Fruit fly (Drosophila melanogaster) whole organism, embryonic: Measurements from ENCODE around the gene U2af50.

Experiments used
- Ada2b ChIP-seq: fragments of 200-800 bp; sonication (Bioruptor generic); IDR thresholded peaks from 2 replicates; pipeline ENCODE4 v1.3.6; 2022; ENCODE audit warnings: missing biosample characterization, missing genetic modification characterization
- Asciz ChIP-seq: fragments of 200-800 bp; sonication (Bioruptor generic); optimal IDR thresholded peaks from 2 replicates; lab custom pipeline; 2017; ENCODE audit warnings: missing biosample characterization, mild to moderate bottlenecking, missing genetic modification characterization, missing genetic modification reagents
- CG10147 ChIP-seq: fragments of 200-800 bp; sonication (Bioruptor generic); optimal IDR thresholded peaks from 2 replicates; lab custom pipeline; 2019; ENCODE audit warnings: missing biosample characterization, mild to moderate bottlenecking, missing genetic modification characterization, moderate library complexity
- CG12299 ChIP-seq: fragments of 200-800 bp; sonication (Bioruptor generic); optimal IDR thresholded peaks from 2 replicates; lab custom pipeline; 2018; ENCODE audit warnings: missing biosample characterization, mild to moderate bottlenecking, missing genetic modification characterization
- CG13624 ChIP-seq: fragments of 200-800 bp; sonication (Bioruptor generic); optimal IDR thresholded peaks from 2 replicates; lab custom pipeline; 2016; ENCODE audit warnings: missing biosample characterization, missing genetic modification characterization
- CG13775 ChIP-seq: fragments of 200-800 bp; sonication (Bioruptor generic); optimal IDR thresholded peaks from 3 replicates; lab custom pipeline; 2017; ENCODE audit warnings: missing biosample characterization, mild to moderate bottlenecking, missing genetic modification characterization
- CG17385 ChIP-seq: fragments of 200-800 bp; sonication (Bioruptor generic); optimal IDR thresholded peaks from 3 replicates; lab custom pipeline; 2018; ENCODE audit warnings: missing biosample characterization, mild to moderate bottlenecking, missing genetic modification characterization
- CG17568 ChIP-seq: fragments of 200-800 bp; sonication (Bioruptor generic); optimal IDR thresholded peaks from 2 replicates; lab custom pipeline; 2018; ENCODE audit warnings: missing biosample characterization, mild to moderate bottlenecking, missing genetic modification characterization, moderate library complexity
- CG17612 ChIP-seq: fragments of 200-800 bp; sonication (Bioruptor generic); IDR thresholded peaks from 2 replicates; pipeline ENCODE4 v1.3.6; 2022; ENCODE audit warnings: missing biosample characterization, missing genetic modification characterization
- CG17802 ChIP-seq: fragments of 200-800 bp; sonication (Bioruptor generic); optimal IDR thresholded peaks from 2 replicates; lab custom pipeline; 2018; ENCODE audit warnings: missing biosample characterization, mild to moderate bottlenecking, missing genetic modification characterization, moderate library complexity
- CG2116 ChIP-seq: fragments of 200-800 bp; sonication (Bioruptor generic); optimal IDR thresholded peaks from 3 replicates; lab custom pipeline; 2018; ENCODE audit warnings: missing biosample characterization, mild to moderate bottlenecking, missing genetic modification characterization
- CG4617 ChIP-seq: fragments of 200-800 bp; sonication (Bioruptor generic); optimal IDR thresholded peaks from 3 replicates; lab custom pipeline; 2016; ENCODE audit warnings: missing biosample characterization, missing genetic modification characterization, borderline replicate concordance
- CG7745 ChIP-seq: fragments of 200-800 bp; sonication (Bioruptor generic); optimal IDR thresholded peaks from 2 replicates; lab custom pipeline; 2018; ENCODE audit warnings: missing biosample characterization, mild to moderate bottlenecking, missing genetic modification characterization, moderate library complexity
- CG7839 ChIP-seq: fragments of 200-800 bp; sonication (Bioruptor generic); optimal IDR thresholded peaks from 3 replicates; lab custom pipeline; 2018; ENCODE audit warnings: missing biosample characterization, mild to moderate bottlenecking, missing genetic modification characterization, moderate library complexity
- CHES-1-like ChIP-seq: fragments of 200-800 bp; sonication (Bioruptor generic); optimal IDR thresholded peaks from 2 replicates; lab custom pipeline; 2016; ENCODE audit warnings: missing biosample characterization, missing genetic modification characterization
- Camta ChIP-seq: fragments of 200-800 bp; sonication (Bioruptor generic); optimal IDR thresholded peaks from 2 replicates; lab custom pipeline; 2016; ENCODE audit warnings: missing biosample characterization, missing genetic modification characterization
- D ChIP-seq, 2 experiments: fragments of 200-800 bp in 1 of 2; fragments of >200 bp in 1 of 2; sonication (Bioruptor generic) in 1 of 2; optimal IDR thresholded peaks; 2 replicates in 1 of 2; 3 replicates in 1 of 2; lab custom pipeline; 2017; ENCODE audit warnings: mild to moderate bottlenecking in 1 of 2, missing biosample characterization in 1 of 2, missing genetic modification characterization in 1 of 2, missing genetic modification reagents in 1 of 2
- Dfd ChIP-seq, 2 experiments: fragments of >200 bp; optimal IDR thresholded peaks; 2 replicates each; lab custom pipeline; 2017; ENCODE audit warnings: missing biosample characterization in 2 of 2, missing genetic modification characterization in 2 of 2
- Drgx ChIP-seq: fragments of 200-800 bp; sonication (Bioruptor generic); IDR thresholded peaks from 2 replicates; pipeline ENCODE4 v1.3.6; 2022; ENCODE audit warnings: missing biosample characterization, missing genetic modification characterization
- HLH3B ChIP-seq: fragments of 200-800 bp; sonication (Bioruptor generic); IDR thresholded peaks from 2 replicates; pipeline ENCODE4 v1.3.6; 2022; ENCODE audit warnings: missing biosample characterization, missing genetic modification characterization
- Kr ChIP-seq: fragments of 200-800 bp; sonication (Bioruptor generic); optimal IDR thresholded peaks from 2 replicates; lab custom pipeline; 2017; ENCODE audit warnings: missing biosample characterization, mild to moderate bottlenecking, missing genetic modification characterization
- Nf-YC ChIP-seq: fragments of 200-800 bp; optimal IDR thresholded peaks from 3 replicates; lab custom pipeline; 2019; ENCODE audit warnings: missing biosample characterization, mild to moderate bottlenecking, missing genetic modification characterization, moderate library complexity
- PHDP ChIP-seq: fragments of 200-800 bp; sonication (Bioruptor generic); optimal IDR thresholded peaks from 3 replicates; lab custom pipeline; 2018; ENCODE audit warnings: missing biosample characterization, mild to moderate bottlenecking, missing genetic modification characterization, moderate library complexity
- Ptx1 ChIP-seq: fragments of 200-800 bp; sonication (Bioruptor generic); IDR thresholded peaks from 2 replicates; pipeline ENCODE4 v1.3.6; 2022; ENCODE audit warnings: missing biosample characterization, missing genetic modification characterization
- Ravus ChIP-seq: fragments of 200-800 bp; sonication (Bioruptor generic); IDR thresholded peaks from 2 replicates; pipeline ENCODE4 v1.3.6; 2022; ENCODE audit warnings: missing biosample characterization, missing genetic modification characterization
- Sin3A ChIP-seq: fragments of >200 bp; optimal IDR thresholded peaks from 2 replicates; lab custom pipeline; 2018
- Ssrp ChIP-seq: fragments of 200-800 bp; sonication (Bioruptor generic); optimal IDR thresholded peaks from 2 replicates; lab custom pipeline; 2018; ENCODE audit warnings: missing biosample characterization, mild to moderate bottlenecking, missing genetic modification characterization, moderate library complexity
- Tbp ChIP-seq: fragments of >200 bp; optimal IDR thresholded peaks from 2 replicates; lab custom pipeline; 2018; ENCODE audit warnings: missing biosample characterization, missing genetic modification characterization
- bcd ChIP-seq: fragments of 200-800 bp; sonication (Bioruptor generic); optimal IDR thresholded peaks from 2 replicates; lab custom pipeline; 2017; ENCODE audit warnings: missing biosample characterization, mild to moderate bottlenecking, missing genetic modification characterization
- bowl ChIP-seq: fragments of 200-800 bp; sonication (Bioruptor generic); IDR thresholded peaks from 2 replicates; pipeline ENCODE4 v1.3.6; 2022; ENCODE audit warnings: missing biosample characterization, missing genetic modification characterization
- bsh ChIP-seq, 2 experiments: fragments of 200-800 bp; sonication (Bioruptor generic); optimal IDR thresholded peaks; 2 replicates each; lab custom pipeline; 2017 to 2018; ENCODE audit warnings: mild to moderate bottlenecking in 2 of 2, missing biosample characterization in 2 of 2, missing genetic modification characterization in 2 of 2, moderate library complexity in 1 of 2
- corto ChIP-seq: fragments of 200-800 bp; sonication (Bioruptor generic); optimal IDR thresholded peaks from 2 replicates; lab custom pipeline; 2016; ENCODE audit warnings: missing biosample characterization, mild to moderate bottlenecking, missing genetic modification characterization, moderate library complexity
- fd3F ChIP-seq: fragments of 200-800 bp; sonication (Bioruptor generic); optimal IDR thresholded peaks from 2 replicates; lab custom pipeline; 2018; ENCODE audit warnings: missing biosample characterization, mild to moderate bottlenecking, missing genetic modification characterization, moderate library complexity
- fru ChIP-seq: fragments of >200 bp; optimal IDR thresholded peaks from 2 replicates; lab custom pipeline; 2017
- fu2 ChIP-seq: fragments of 200-800 bp; sonication (Bioruptor generic); optimal IDR thresholded peaks from 2 replicates; lab custom pipeline; 2016; ENCODE audit warnings: missing biosample characterization, missing genetic modification characterization
- gsb ChIP-seq: fragments of 200-800 bp; sonication (Bioruptor generic); IDR thresholded peaks from 2 replicates; pipeline ENCODE4 v1.3.6; 2022; ENCODE audit warnings: missing biosample characterization, missing genetic modification characterization
- gt ChIP-seq: fragments of 200-800 bp; sonication (Bioruptor generic); IDR thresholded peaks from 2 replicates; pipeline ENCODE4 v1.3.6; 2022; ENCODE audit warnings: missing biosample characterization, missing genetic modification characterization
- hkb ChIP-seq, 2 experiments: fragments of 200-800 bp in 1 of 2; fragments of >200 bp in 1 of 2; sonication (Bioruptor generic) in 1 of 2; IDR thresholded peaks in 1 of 2; optimal IDR thresholded peaks in 1 of 2; 2 replicates each; pipeline versions ENCODE4 v1.3.6 to Lab custom; 2017 to 2022; ENCODE audit warnings: missing biosample characterization in 1 of 2, missing genetic modification characterization in 1 of 2
- nau ChIP-seq: fragments of 200-800 bp; sonication (Bioruptor generic); optimal IDR thresholded peaks from 3 replicates; lab custom pipeline; 2017; ENCODE audit warnings: missing biosample characterization, mild to moderate bottlenecking, missing genetic modification characterization, missing genetic modification reagents
- p53 ChIP-seq: fragments of 200-800 bp; sonication (Bioruptor generic); optimal IDR thresholded peaks from 2 replicates; lab custom pipeline; 2016; ENCODE audit warnings: missing biosample characterization, missing genetic modification characterization
- pnt ChIP-seq: fragments of 200-800 bp; sonication (Bioruptor generic); optimal IDR thresholded peaks from 3 replicates; lab custom pipeline; 2016; ENCODE audit warnings: missing biosample characterization, missing genetic modification characterization
- row ChIP-seq: fragments of 200-800 bp; sonication (Bioruptor generic); IDR thresholded peaks from 3 replicates; pipeline ENCODE4 v1.3.6; 2022; ENCODE audit warnings: missing biosample characterization, missing genetic modification characterization
- run ChIP-seq: fragments of 200-800 bp; sonication (Bioruptor generic); optimal IDR thresholded peaks from 3 replicates; lab custom pipeline; 2018; ENCODE audit warnings: missing biosample characterization, mild to moderate bottlenecking, missing genetic modification characterization
- sens-2 ChIP-seq: fragments of 200-800 bp; sonication (Bioruptor generic); IDR thresholded peaks from 2 replicates; pipeline ENCODE4 v1.3.6; 2022; ENCODE audit warnings: missing biosample characterization, missing genetic modification characterization
- tll ChIP-seq, 2 experiments: fragments of 200-800 bp in 1 of 2; fragments of >200 bp in 1 of 2; sonication (Bioruptor generic) in 1 of 2; optimal IDR thresholded peaks; 2 replicates each; lab custom pipeline; 2017 to 2019; ENCODE audit warnings: missing biosample characterization in 2 of 2, missing genetic modification characterization in 2 of 2, mild to moderate bottlenecking in 1 of 2, moderate library complexity in 1 of 2
- unpg ChIP-seq: fragments of 200-800 bp; sonication (Bioruptor generic); optimal IDR thresholded peaks from 3 replicates; lab custom pipeline; 2018; ENCODE audit warnings: missing biosample characterization, mild to moderate bottlenecking, missing genetic modification characterization, moderate library complexity
- usp ChIP-seq: fragments of >200 bp; optimal IDR thresholded peaks from 2 replicates; lab custom pipeline; 2017; ENCODE audit warnings: missing biosample characterization, missing genetic modification characterization
- wor ChIP-seq: fragments of 200-800 bp; sonication (Bioruptor generic); IDR thresholded peaks from 2 replicates; pipeline ENCODE4 v1.3.6; 2022; ENCODE audit warnings: missing biosample characterization, missing genetic modification characterization
- zen ChIP-seq: fragments of 200-800 bp; sonication (Bioruptor generic); optimal IDR thresholded peaks from 3 replicates; lab custom pipeline; 2018; ENCODE audit warnings: missing biosample characterization, mild to moderate bottlenecking, missing genetic modification characterization, moderate library complexity

The U2af50 gene

dm6 chrX:16332615-16333288 lies 26.1 kb downstream of the U2af50 start (continued):
- TF ChIP-seq nau (peak; percentile 95), corto (GFP tag; lab: Kevin White, UChicago) (peak; percentile 53), CG13624 (GFP tag; lab: Kevin White, UChicago) (peak; percentile 96), Nf-YC (tag; lab: Kevin White, UChicago) (peak; percentile 89), CG17385 (GFP tag; lab: Kevin White, UChicago) (peak; percentile 94), fru (lab: Kevin White, UChicago) (no peak), CG7839 (tag; lab: Kevin White, UChicago) (peak; percentile 98), CG17612 (peak; percentile 63), CG7745 (peak; percentile 27), wor (GFP tag; lab: Robert Waterston, UW) (peak; percentile 87), CG12299 (tag; lab: Kevin White, UChicago) (peak; percentile 96), run (peak; percentile 95), CG17568 (peak; percentile 93), Drgx (GFP tag; lab: Robert Waterston, UW) (peak; percentile 95), fu2 (peak; percentile 95), CG10147 (GFP tag; lab: Kevin White, UChicago) (peak; percentile 98), Ravus (peak; percentile 70), Tbp (no peak), sens-2 (GFP tag; lab: Robert Waterston, UW) (peak; percentile 82), hkb (optimal IDR thresholded peaks at IDR 0.05; lab: Kevin White, UChicago) (no peak), hkb (GFP tag; IDR thresholded peaks at IDR 0.05; lab: Robert Waterston, UW) (peak; percentile 94), Dfd (GFP tag; optimal IDR thresholded peaks at IDR 0.05; lab: Kevin White, UChicago) (no peak), gt (peak; percentile 84), Camta (GFP tag; lab: Kevin White, UChicago) (peak; percentile 96), Sin3A (lab: Kevin White, UChicago) (no peak), Asciz (GFP tag; lab: Kevin White, UChicago) (peak; percentile 94), PHDP (tag; lab: Kevin White, UChicago) (peak; percentile 96), p53 (GFP tag; lab: Kevin White, UChicago) (peak; percentile 81), bowl (GFP tag; lab: Robert Waterston, UW) (peak; percentile 83), bcd (GFP tag; lab: Kevin White, UChicago) (peak; percentile 96), D (optimal IDR thresholded peaks at IDR 0.05; lab: Kevin White, UChicago) (no peak), D (GFP tag; optimal IDR thresholded peaks at IDR 0.05; lab: Kevin White, UChicago) (peak; percentile 96), CG17802 (tag; lab: Kevin White, UChicago) (peak; percentile 81), CG4617 (GFP tag; lab: Kevin White, UChicago) (peak; percentile 54), gsb (GFP tag; lab: Robert Waterston, UW) (peak; percentile 81; the same call in 1 of the 2 replicates), usp (no peak), pnt (GFP tag; lab: Kevin White, UChicago) (peak; percentile 93), unpg (GFP tag; lab: Kevin White, UChicago) (peak; percentile 95), HLH3B (GFP tag; lab: Robert Waterston, UW) (peak; percentile 88), Ssrp (tag; lab: Kevin White, UChicago) (peak; percentile 96), row (GFP tag; lab: Robert Waterston, UW) (peak; percentile 95), bsh (GFP tag; optimal IDR thresholded peaks at IDR 0.05; lab: Kevin White, UChicago) (peak; percentile 92 to 97), fd3F (GFP tag; lab: Kevin White, UChicago) (peak; percentile 94), Ptx1 (GFP tag; lab: Robert Waterston, UW) (peak; percentile 93), zen (peak; percentile 94), CHES-1-like (GFP tag; lab: Kevin White, UChicago) (peak; percentile 95), Kr (GFP tag; lab: Kevin White, UChicago) (peak; percentile 62), tll (GFP tag; optimal IDR thresholded peaks at IDR 0.05; lab: Kevin White, UChicago) (peak in 1 of 2 experiments; percentile 48), CG2116 (GFP tag; lab: Kevin White, UChicago) (peak; percentile 77), CG13775 (GFP tag; lab: Kevin White, UChicago) (peak; percentile 96), Ada2b (GFP tag; lab: Robert Waterston, UW) (peak; percentile 88)
